Fruit fly (Drosophila melanogaster): ENCODE data around the gene lectin-28C.
A peak's percentile ranks its signal among the peaks of the same experiment; 100 is the strongest.

The lectin-28C gene

dm6 chr2L:7876520-7877232, 19.8 kb downstream of the lectin-28C start (continued):
- TF ChIP-seq salr (GFP tag; optimal IDR thresholded peaks at IDR 0.05) (peak in 1 of 2 experiments; percentile 23), CG10631 (GFP tag; optimal IDR thresholded peaks at IDR 0.05) (peak; percentile 41), CG34406 (GFP tag; optimal IDR thresholded peaks at IDR 0.05) (peak; percentile 47), Sox14 (GFP tag; optimal IDR thresholded peaks at IDR 0.05) (peak; percentile 19), CG31627 (GFP tag; optimal IDR thresholded peaks at IDR 0.05) (no peak), achi (GFP tag; optimal IDR thresholded peaks at IDR 0.05) (peak; percentile 33), pdm3 (GFP tag; optimal IDR thresholded peaks at IDR 0.05) (peak; percentile 35)

- no peak for TF ChIP-seq Ets21C (GFP tag; optimal IDR thresholded peaks at IDR 0.05)
- no peak for TF ChIP-seq Ets96B (tag; optimal IDR thresholded peaks at IDR 0.05)
- no peak for TF ChIP-seq CG8119 (GFP tag; IDR thresholded peaks at IDR 0.05)
- no peak for TF ChIP-seq CG11294 (GFP tag; IDR thresholded peaks at IDR 0.05)
- no peak for TF ChIP-seq CG9139 (GFP tag; optimal IDR thresholded peaks at IDR 0.05)
- TF ChIP-seq Eip93F (GFP tag; optimal IDR thresholded peaks at IDR 0.05) = no peak
- TF ChIP-seq fd59A (GFP tag; optimal IDR thresholded peaks at IDR 0.05) = no peak
- TF ChIP-seq eg (GFP tag; IDR thresholded peaks at IDR 0.05) = no peak
- no peak for TF ChIP-seq CG10669 (GFP tag; optimal IDR thresholded peaks at IDR 0.05)
- TF ChIP-seq spab (GFP tag; optimal IDR thresholded peaks at IDR 0.05) = no peak
- TF ChIP-seq svp (GFP tag) = no peak
- TF ChIP-seq acj6 (GFP tag; optimal IDR thresholded peaks at IDR 0.05) = no peak
- no peak for TF ChIP-seq cyc (GFP tag; optimal IDR thresholded peaks at IDR 0.05)
- TF ChIP-seq Sox15 (GFP tag; optimal IDR thresholded peaks at IDR 0.05) = no peak
- TF ChIP-seq salr (GFP tag; optimal IDR thresholded peaks at IDR 0.05) = no peak
- TF ChIP-seq Lpt (GFP tag; optimal IDR thresholded peaks at IDR 0.05) = no peak
- no peak for TF ChIP-seq CG11762 (GFP tag; optimal IDR thresholded peaks at IDR 0.05; ENCODE audit: insufficient read depth)
- TF ChIP-seq CG31627 (GFP tag; optimal IDR thresholded peaks at IDR 0.05) = no peak
- no peak for TF ChIP-seq CG32006 (GFP tag; optimal IDR thresholded peaks at IDR 0.05)
- no peak for TF ChIP-seq CG16779 (tag; optimal IDR thresholded peaks at IDR 0.05)
Observed at dm6 chr2L:7878372-7878771, 21.5 kb downstream of the lectin-28C start.

- TF ChIP-seq esn (GFP tag; optimal IDR thresholded peaks at IDR 0.05) (no peak), OdsH (GFP tag; optimal IDR thresholded peaks at IDR 0.05) (peak; percentile 1), CG11902 (GFP tag; optimal IDR thresholded peaks at IDR 0.05) (no peak), achi (GFP tag; optimal IDR thresholded peaks at IDR 0.05) (peak; percentile 13), CG15336 (GFP tag; IDR thresholded peaks at IDR 0.05) (peak; percentile 80), CG6854 (GFP tag; optimal IDR thresholded peaks at IDR 0.05) (peak; percentile 74), CG11762 (GFP tag; optimal IDR thresholded peaks at IDR 0.05; ENCODE audit: insufficient read depth) (no peak), svp (GFP tag) (no peak), CG8119 (GFP tag; IDR thresholded peaks at IDR 0.05) (peak; percentile 84), CG6276 (GFP tag; optimal IDR thresholded peaks at IDR 0.05) (peak; percentile 82), CG6808 (GFP tag; optimal IDR thresholded peaks at IDR 0.05) (peak; percentile 83), dac (GFP tag; optimal IDR thresholded peaks at IDR 0.05) (no peak), acj6 (GFP tag; optimal IDR thresholded peaks at IDR 0.05) (no peak), vri (GFP tag; optimal IDR thresholded peaks at IDR 0.05) (peak; percentile 63), Sox14 (GFP tag; optimal IDR thresholded peaks at IDR 0.05) (no peak), CG31627 (GFP tag; optimal IDR thresholded peaks at IDR 0.05) (no peak), dsx (GFP tag; optimal IDR thresholded peaks at IDR 0.05; ENCODE audit: poor library complexity, severe bottlenecking) (peak; percentile 71), CG4318 (GFP tag; optimal IDR thresholded peaks at IDR 0.05) (no peak), fkh (GFP tag; optimal IDR thresholded peaks at IDR 0.05) (no peak), ss (GFP tag; optimal IDR thresholded peaks at IDR 0.05) (peak; percentile 80 to 88), fd59A (GFP tag; optimal IDR thresholded peaks at IDR 0.05) (peak; percentile 22), CG8632 (GFP tag; optimal IDR thresholded peaks at IDR 0.05) (peak; percentile 55), Lpt (GFP tag; optimal IDR thresholded peaks at IDR 0.05) (peak; percentile 23), CG32006 (GFP tag; optimal IDR thresholded peaks at IDR 0.05) (no peak), CG11294 (GFP tag; IDR thresholded peaks at IDR 0.05) (no peak), spab (GFP tag; optimal IDR thresholded peaks at IDR 0.05) (peak; percentile 63), CG16779 (tag; optimal IDR thresholded peaks at IDR 0.05) (peak; percentile 87), CG10631 (GFP tag; optimal IDR thresholded peaks at IDR 0.05) (no peak), cyc (GFP tag; optimal IDR thresholded peaks at IDR 0.05) (no peak), Smox (GFP tag; optimal IDR thresholded peaks at IDR 0.05) (no peak), Eip75B (GFP tag; optimal IDR thresholded peaks at IDR 0.05) (peak; percentile 43), CG3032 (tag; optimal IDR thresholded peaks at IDR 0.05) (peak; percentile 53), lz (GFP tag; optimal IDR thresholded peaks at IDR 0.05) (peak; percentile 9)
Observed at dm6 chr2L:7879292-7879894, 22.5 kb downstream of the lectin-28C start, which contains the start of gene spz3. Gene spz3, minus strand, starts transcription at chr2L:7879552.

Data from whole organism, prepupa.